Fruit fly (Drosophila melanogaster) whole organism, embryonic: Measurements from ENCODE around the gene AstA-R1.

Experiments used
- Abd-B ChIP-seq: fragments of 200-800 bp; sonication (Bioruptor generic); optimal IDR thresholded peaks from 2 replicates; lab custom pipeline; 2018; ENCODE audit warnings: missing biosample characterization, mild to moderate bottlenecking, missing genetic modification characterization, moderate library complexity
- Atf3 ChIP-seq: fragments of 200-800 bp; sonication (Bioruptor generic); optimal IDR thresholded peaks from 3 replicates; lab custom pipeline; 2016; ENCODE audit warnings: missing biosample characterization, missing genetic modification characterization
- Bdp1 ChIP-seq: fragments of 200-800 bp; sonication (Bioruptor generic); optimal IDR thresholded peaks from 3 replicates; lab custom pipeline; 2016; ENCODE audit warnings: missing biosample characterization, missing genetic modification characterization
- Blimp-1 ChIP-seq: fragments of 200-800 bp; sonication (Bioruptor generic); optimal IDR thresholded peaks from 3 replicates; lab custom pipeline; 2018; ENCODE audit warnings: missing biosample characterization, missing genetic modification characterization, mild to moderate bottlenecking, moderate library complexity, missing genetic modification reagents
- CG11560 ChIP-seq: fragments of 200-800 bp; sonication (Bioruptor generic); IDR thresholded peaks from 3 replicates; pipeline ENCODE4 v1.3.6; 2022; ENCODE audit warnings: missing biosample characterization, missing genetic modification characterization
- CG13775 ChIP-seq: fragments of 200-800 bp; sonication (Bioruptor generic); optimal IDR thresholded peaks from 3 replicates; lab custom pipeline; 2017; ENCODE audit warnings: missing biosample characterization, mild to moderate bottlenecking, missing genetic modification characterization
- CG16779 ChIP-seq: fragments of 200-800 bp; sonication (Bioruptor generic); IDR thresholded peaks from 2 replicates; pipeline ENCODE4 v1.3.6; 2022; ENCODE audit warnings: missing biosample characterization, missing genetic modification characterization
- CG17359 ChIP-seq: fragments of 200-800 bp; sonication (Bioruptor generic); optimal IDR thresholded peaks from 3 replicates; lab custom pipeline; 2018; ENCODE audit warnings: missing biosample characterization, mild to moderate bottlenecking, missing genetic modification characterization, moderate library complexity
- CG17802 ChIP-seq: fragments of 200-800 bp; sonication (Bioruptor generic); optimal IDR thresholded peaks from 2 replicates; lab custom pipeline; 2018; ENCODE audit warnings: missing biosample characterization, mild to moderate bottlenecking, missing genetic modification characterization, moderate library complexity
- CG3726 ChIP-seq: fragments of 200-800 bp; sonication (Bioruptor generic); IDR thresholded peaks from 3 replicates; pipeline ENCODE4, ENCODE4 v1.3.6; 2022; ENCODE audit warnings: missing biosample characterization, missing genetic modification characterization
- CG3995 ChIP-seq: fragments of 200-800 bp; sonication (Bioruptor generic); optimal IDR thresholded peaks from 3 replicates; lab custom pipeline; 2016; ENCODE audit warnings: missing biosample characterization, missing genetic modification characterization
- CG42726 ChIP-seq: fragments of 200-800 bp; sonication (Bioruptor generic); IDR thresholded peaks from 2 replicates; pipeline ENCODE4 v1.3.6; 2022; ENCODE audit warnings: missing biosample characterization, missing genetic modification characterization; ENCODE audit not compliant: partially characterized antibody
- CG4730 ChIP-seq: fragments of 200-800 bp; sonication (Bioruptor generic); IDR thresholded peaks from 2 replicates; pipeline ENCODE4 v1.3.6; 2022; ENCODE audit warnings: missing biosample characterization, missing genetic modification characterization
- CG4820 ChIP-seq: fragments of 200-800 bp; sonication (Bioruptor generic); optimal IDR thresholded peaks from 3 replicates; lab custom pipeline; 2016; ENCODE audit warnings: missing biosample characterization, missing genetic modification characterization
- CG4854 ChIP-seq: fragments of 200-800 bp; sonication (Bioruptor generic); optimal IDR thresholded peaks from 2 replicates; lab custom pipeline; 2016; ENCODE audit warnings: missing biosample characterization, missing genetic modification characterization, inconsistent platforms
- CG8478 ChIP-seq: fragments of >200 bp; optimal IDR thresholded peaks from 2 replicates; lab custom pipeline; 2018
- CG8944 ChIP-seq: fragments of 200-800 bp; sonication (Bioruptor generic); optimal IDR thresholded peaks from 3 replicates; lab custom pipeline; 2016; ENCODE audit warnings: missing biosample characterization, missing genetic modification characterization
- CG9437 ChIP-seq: fragments of 200-800 bp; sonication (Bioruptor generic); optimal IDR thresholded peaks from 2 replicates; lab custom pipeline; 2018; ENCODE audit warnings: missing biosample characterization, mild to moderate bottlenecking, missing genetic modification characterization
- CTCF ChIP-seq: fragments of 200-800 bp; sonication (Bioruptor generic); optimal IDR thresholded peaks from 2 replicates; lab custom pipeline; 2017; ENCODE audit warnings: missing biosample characterization, mild to moderate bottlenecking, missing genetic modification characterization, moderate library complexity
- D ChIP-seq, 2 experiments: fragments of 200-800 bp in 1 of 2; fragments of >200 bp in 1 of 2; sonication (Bioruptor generic) in 1 of 2; optimal IDR thresholded peaks; 2 replicates in 1 of 2; 3 replicates in 1 of 2; lab custom pipeline; 2017; ENCODE audit warnings: mild to moderate bottlenecking in 1 of 2, missing biosample characterization in 1 of 2, missing genetic modification characterization in 1 of 2, missing genetic modification reagents in 1 of 2
- Dip2 ChIP-seq: fragments of 200-800 bp; sonication (Bioruptor generic); IDR thresholded peaks from 2 replicates; pipeline ENCODE4 v1.3.6; 2022; ENCODE audit warnings: missing biosample characterization, missing genetic modification characterization
- Eip74EF ChIP-seq, 2 experiments: fragments of 200-800 bp in 1 of 2; fragments of >200 bp in 1 of 2; sonication (Bioruptor generic) in 1 of 2; optimal IDR thresholded peaks; 2 replicates each; lab custom pipeline; 2017 to 2019; ENCODE audit warnings: missing biosample characterization in 2 of 2, missing genetic modification characterization in 2 of 2, mild to moderate bottlenecking in 1 of 2, moderate library complexity in 1 of 2
- Hmr ChIP-seq: fragments of 200-800 bp; sonication (Bioruptor generic); optimal IDR thresholded peaks from 3 replicates; lab custom pipeline; 2017; ENCODE audit warnings: mild to moderate bottlenecking, missing biosample characterization, missing genetic modification reagents, missing genetic modification characterization
- MBD-R2 ChIP-seq: fragments of 200-800 bp; sonication (Bioruptor generic); IDR thresholded peaks from 2 replicates; pipeline ENCODE4 v1.3.6; 2022; ENCODE audit warnings: missing biosample characterization, missing genetic modification characterization
- NK7.1 ChIP-seq: fragments of 200-800 bp; sonication (Bioruptor generic); optimal IDR thresholded peaks from 3 replicates; lab custom pipeline; 2016; ENCODE audit warnings: missing biosample characterization, missing genetic modification characterization
- Oli ChIP-seq: fragments of 200-800 bp; sonication (Bioruptor generic); optimal IDR thresholded peaks from 2 replicates; lab custom pipeline; 2018; ENCODE audit warnings: missing biosample characterization, mild to moderate bottlenecking, missing genetic modification characterization, moderate library complexity
- Side ChIP-seq: fragments of 200-800 bp; sonication (Bioruptor generic); optimal IDR thresholded peaks from 2 replicates; lab custom pipeline; 2016; ENCODE audit warnings: missing biosample characterization, missing genetic modification characterization
- Sin3A ChIP-seq: fragments of >200 bp; optimal IDR thresholded peaks from 2 replicates; lab custom pipeline; 2018
- Sox102F ChIP-seq: fragments of 200-800 bp; sonication (Bioruptor generic); optimal IDR thresholded peaks from 2 replicates; lab custom pipeline; 2018; ENCODE audit warnings: missing biosample characterization, mild to moderate bottlenecking, missing genetic modification characterization, moderate library complexity
- Ssrp ChIP-seq: fragments of 200-800 bp; sonication (Bioruptor generic); optimal IDR thresholded peaks from 2 replicates; lab custom pipeline; 2018; ENCODE audit warnings: missing biosample characterization, mild to moderate bottlenecking, missing genetic modification characterization, moderate library complexity
- ci ChIP-seq: fragments of 200-800 bp; sonication (Bioruptor generic); IDR thresholded peaks from 3 replicates; pipeline ENCODE4 v1.3.6; 2022; ENCODE audit warnings: missing biosample characterization, missing genetic modification characterization
- dan ChIP-seq: fragments of 200-800 bp; sonication (Bioruptor generic); IDR thresholded peaks from 2 replicates; pipeline ENCODE4 v1.3.6; 2022; ENCODE audit warnings: missing biosample characterization, missing genetic modification characterization
- emc ChIP-seq: fragments of 200-800 bp; sonication (Bioruptor generic); optimal IDR thresholded peaks from 2 replicates; lab custom pipeline; 2016; ENCODE audit warnings: missing biosample characterization, missing genetic modification characterization
- eve ChIP-seq, 2 experiments: fragments of >200 bp; optimal IDR thresholded peaks; 2 replicates each; lab custom pipeline; 2017; ENCODE audit warnings: missing biosample characterization in 2 of 2, missing genetic modification characterization in 2 of 2
- fd64A ChIP-seq: fragments of 200-800 bp; sonication (Bioruptor generic); optimal IDR thresholded peaks from 3 replicates; lab custom pipeline; 2018; ENCODE audit warnings: missing biosample characterization, mild to moderate bottlenecking, missing genetic modification characterization
- gcm ChIP-seq: fragments of 200-800 bp; sonication (Bioruptor generic); optimal IDR thresholded peaks from 2 replicates; lab custom pipeline; 2019; ENCODE audit warnings: missing biosample characterization, mild to moderate bottlenecking, missing genetic modification characterization, moderate library complexity
- hkb ChIP-seq, 2 experiments: fragments of 200-800 bp in 1 of 2; fragments of >200 bp in 1 of 2; sonication (Bioruptor generic) in 1 of 2; IDR thresholded peaks in 1 of 2; optimal IDR thresholded peaks in 1 of 2; 2 replicates each; pipeline versions ENCODE4 v1.3.6 to Lab custom; 2017 to 2022; ENCODE audit warnings: missing biosample characterization in 1 of 2, missing genetic modification characterization in 1 of 2
- jing ChIP-seq: fragments of 200-800 bp; sonication (Bioruptor generic); optimal IDR thresholded peaks from 2 replicates; lab custom pipeline; 2018; ENCODE audit warnings: missing biosample characterization, mild to moderate bottlenecking, missing genetic modification characterization
- luna ChIP-seq: fragments of 200-800 bp; sonication (Bioruptor generic); optimal IDR thresholded peaks from 2 replicates; lab custom pipeline; 2016; ENCODE audit warnings: missing biosample characterization, missing genetic modification characterization
- pros ChIP-seq: fragments of 200-800 bp; sonication (Bioruptor generic); optimal IDR thresholded peaks from 3 replicates; lab custom pipeline; 2019; ENCODE audit warnings: missing biosample characterization, mild to moderate bottlenecking, missing genetic modification characterization, moderate library complexity
- repo ChIP-seq: fragments of 200-800 bp; sonication (Bioruptor generic); optimal IDR thresholded peaks from 2 replicates; lab custom pipeline; 2016; ENCODE audit warnings: missing biosample characterization, missing genetic modification characterization
- run ChIP-seq: fragments of 200-800 bp; sonication (Bioruptor generic); optimal IDR thresholded peaks from 3 replicates; lab custom pipeline; 2018; ENCODE audit warnings: missing biosample characterization, mild to moderate bottlenecking, missing genetic modification characterization
- salm ChIP-seq: fragments of 200-800 bp; sonication (Bioruptor generic); optimal IDR thresholded peaks from 2 replicates; lab custom pipeline; 2018; ENCODE audit warnings: missing biosample characterization, mild to moderate bottlenecking, missing genetic modification characterization
- sens ChIP-seq: fragments of 200-800 bp; sonication (Bioruptor generic); peaks from one replicate; lab custom pipeline; 2016; ENCODE audit warnings: missing biosample characterization, missing genetic modification characterization
- slou ChIP-seq: fragments of 200-800 bp; sonication (Bioruptor generic); optimal IDR thresholded peaks from 3 replicates; lab custom pipeline; 2016; ENCODE audit warnings: missing biosample characterization, missing genetic modification characterization
- stwl ChIP-seq: fragments of 200-800 bp; sonication (Bioruptor generic); optimal IDR thresholded peaks from 3 replicates; lab custom pipeline; 2018; ENCODE audit warnings: missing biosample characterization, mild to moderate bottlenecking, missing genetic modification characterization, moderate library complexity
- tin ChIP-seq: fragments of 200-800 bp; sonication (Bioruptor generic); optimal IDR thresholded peaks from 3 replicates; lab custom pipeline; 2016; ENCODE audit warnings: missing biosample characterization, missing genetic modification characterization
- trem ChIP-seq: fragments of 200-800 bp; optimal IDR thresholded peaks from 3 replicates; lab custom pipeline; 2019; ENCODE audit warnings: missing biosample characterization, mild to moderate bottlenecking, missing genetic modification characterization, moderate library complexity

Gene AstA-R1

dm6 chrX:3686469-3687410, 112.4 kb downstream of the AstA-R1 start (continued):
- no peak for TF ChIP-seq D (optimal IDR thresholded peaks at IDR 0.05; lab: Kevin White, UChicago)
- TF ChIP-seq D (GFP tag; optimal IDR thresholded peaks at IDR 0.05; lab: Kevin White, UChicago) = peak; percentile 77
- peak; percentile 84 for TF ChIP-seq ci (GFP tag; lab: Robert Waterston, UW)
- TF ChIP-seq Eip74EF (GFP tag; optimal IDR thresholded peaks at IDR 0.05; lab: Kevin White, UChicago) = peak in 1 of 2 experiments; percentile 38
- peak; percentile 50 for TF ChIP-seq repo (GFP tag; lab: Kevin White, UChicago)
- peak; percentile 26 for TF ChIP-seq CG4854 (GFP tag; lab: Kevin White, UChicago)
- TF ChIP-seq Bdp1 (GFP tag; lab: Kevin White, UChicago) = peak; percentile 3
- peak; percentile 71 for TF ChIP-seq gcm
- TF ChIP-seq CG16779 (GFP tag; lab: Robert Waterston, UW) = no peak
- peak; percentile 97 for TF ChIP-seq sens (GFP tag; lab: Kevin White, UChicago)
- no peak for TF ChIP-seq dan (GFP tag; lab: Robert Waterston, UW)
- peak; percentile 20 for TF ChIP-seq stwl
- peak in 1 of 2 experiments; percentile 93 for TF ChIP-seq eve (GFP tag; optimal IDR thresholded peaks at IDR 0.05; lab: Kevin White, UChicago)
- TF ChIP-seq Ssrp = peak; percentile 73
- peak; percentile 57 for TF ChIP-seq fd64A (GFP tag; lab: Kevin White, UChicago)
- TF ChIP-seq Hmr (GFP tag; lab: Kevin White, UChicago) = peak; percentile 16
- no peak for TF ChIP-seq Sin3A (lab: Kevin White, UChicago)
- TF ChIP-seq Oli (tag; lab: Kevin White, UChicago) = peak; percentile 73
- peak; percentile 67 for TF ChIP-seq Atf3 (GFP tag; lab: Kevin White, UChicago)
- peak; percentile 65 for TF ChIP-seq CG4820
- peak; percentile 29 for TF ChIP-seq CG13775 (GFP tag; lab: Kevin White, UChicago)
- peak; percentile 52 for TF ChIP-seq run (tag; lab: Kevin White, UChicago)
- TF ChIP-seq CG8478 (lab: Kevin White, UChicago) = no peak
- TF ChIP-seq salm = peak; percentile 19
- TF ChIP-seq trem (tag; lab: Kevin White, UChicago) = peak; percentile 68
- TF ChIP-seq CG3726 = peak; percentile 45; the same call in 1 of the 3 replicates
- peak; percentile 26 for TF ChIP-seq NK7.1
- TF ChIP-seq tin (GFP tag; lab: Kevin White, UChicago) = peak; percentile 61
- no peak for TF ChIP-seq CG11560 (tag; lab: Robert Waterston, UW)
- TF ChIP-seq Abd-B (GFP tag; lab: Kevin White, UChicago) = peak; percentile 46
- TF ChIP-seq slou (GFP tag; lab: Kevin White, UChicago) = no peak
- no peak for TF ChIP-seq emc (GFP tag; lab: Kevin White, UChicago)
- TF ChIP-seq jing (GFP tag; lab: Kevin White, UChicago) = peak; percentile 73
- TF ChIP-seq CG4730 = peak; percentile 41
- no peak for TF ChIP-seq CTCF (GFP tag; lab: Kevin White, UChicago)
- no peak for TF ChIP-seq MBD-R2 (GFP tag; lab: Robert Waterston, UW)
- no peak for TF ChIP-seq CG42726 (GFP tag; lab: Robert Waterston, UW)
- TF ChIP-seq luna (GFP tag; lab: Kevin White, UChicago) = no peak
- TF ChIP-seq hkb (optimal IDR thresholded peaks at IDR 0.05; lab: Kevin White, UChicago) = no peak
- TF ChIP-seq hkb (GFP tag; IDR thresholded peaks at IDR 0.05; lab: Robert Waterston, UW) = peak; percentile 56
- TF ChIP-seq CG3995 = no peak
- TF ChIP-seq CG17359 (tag; lab: Kevin White, UChicago) = peak; percentile 79
- no peak for TF ChIP-seq CG17802 (tag; lab: Kevin White, UChicago)
- TF ChIP-seq pros (GFP tag; lab: Kevin White, UChicago) = peak; percentile 65
- TF ChIP-seq Side (GFP tag; lab: Kevin White, UChicago) = peak; percentile 72
- TF ChIP-seq Blimp-1 (GFP tag; lab: Kevin White, UChicago) = peak; percentile 78
- TF ChIP-seq Sox102F (GFP tag; lab: Kevin White, UChicago) = peak; percentile 83
- no peak for TF ChIP-seq Dip2 (GFP tag; lab: Robert Waterston, UW)
- peak; percentile 43 for TF ChIP-seq CG8944 (GFP tag; lab: Kevin White, UChicago)
- TF ChIP-seq CG9437 (GFP tag; lab: Kevin White, UChicago) = peak; percentile 50
